Worm (Caenorhabditis elegans): ENCODE measurements around the gene K04C2.5.

The K04C2.5 gene

ce11 chrIII:6897587-6898064 is 6.2 kb upstream of the K04C2.5 start, which contains the start of gene T07E3.4:
T07E3.4 (plus strand) TSS chrIII:6898014.
- peak; percentile 58 for TF ChIP-seq W03F9.2 (tag; optimal IDR thresholded peaks at IDR 0.05)
- no peak for TF ChIP-seq dao-5 (tag; optimal IDR thresholded peaks at IDR 0.05)

- TF ChIP-seq W03F9.2 (tag; optimal IDR thresholded peaks at IDR 0.05) (no peak), dao-5 (tag; optimal IDR thresholded peaks at IDR 0.05) (no peak), him-1 (tag; optimal IDR thresholded peaks at IDR 0.05) (no peak)
Observed at ce11 chrIII:6895677-6896076, 4.2 kb upstream of the K04C2.5 start.

- TF ChIP-seq him-1 (tag; optimal IDR thresholded peaks at IDR 0.05) = no peak
- no peak for TF ChIP-seq dao-5 (tag; optimal IDR thresholded peaks at IDR 0.05)
- TF ChIP-seq W03F9.2 (tag; optimal IDR thresholded peaks at IDR 0.05) = peak; percentile 2
Observed at ce11 chrIII:6895166-6895565, 3.7 kb upstream of the K04C2.5 start.

- TF ChIP-seq W03F9.2 (tag; optimal IDR thresholded peaks at IDR 0.05) (no peak), dao-5 (tag; optimal IDR thresholded peaks at IDR 0.05) (no peak), him-1 (tag; optimal IDR thresholded peaks at IDR 0.05) (no peak)
Observed at ce11 chrIII:6888999-6889824, 2.2 kb downstream of the K04C2.5 start, which contains the start of the genes brd-1 and K04C2.2. brd-1 (minus strand) TSS chrIII:6889504. K04C2.2 (plus strand) TSS chrIII:6889774.

- TF ChIP-seq dao-5 (tag; optimal IDR thresholded peaks at IDR 0.05) = peak; percentile 79
- no peak for TF ChIP-seq him-1 (tag; optimal IDR thresholded peaks at IDR 0.05)
- TF ChIP-seq W03F9.2 (tag; optimal IDR thresholded peaks at IDR 0.05) = no peak
Observed at ce11 chrIII:6888497-6888896, 3.0 kb downstream of the K04C2.5 start.

- peak; percentile 61 for TF ChIP-seq W03F9.2 (tag; optimal IDR thresholded peaks at IDR 0.05)
- TF ChIP-seq dao-5 (tag; optimal IDR thresholded peaks at IDR 0.05) = peak; percentile 53
- TF ChIP-seq him-1 (tag; optimal IDR thresholded peaks at IDR 0.05) = peak; percentile 51
Observed at ce11 chrIII:6887574-6887973, 3.9 kb downstream of the K04C2.5 start.

- TF ChIP-seq him-1 (tag; optimal IDR thresholded peaks at IDR 0.05) (no peak), dao-5 (tag; optimal IDR thresholded peaks at IDR 0.05) (no peak), W03F9.2 (tag; optimal IDR thresholded peaks at IDR 0.05) (no peak)
Observed at ce11 chrIII:6885889-6886288, 5.6 kb downstream of the K04C2.5 start.

- no peak for TF ChIP-seq dao-5 (tag; optimal IDR thresholded peaks at IDR 0.05)
- no peak for TF ChIP-seq him-1 (tag; optimal IDR thresholded peaks at IDR 0.05)
- no peak for TF ChIP-seq W03F9.2 (tag; optimal IDR thresholded peaks at IDR 0.05)
Observed at ce11 chrIII:6884203-6884602, 7.3 kb downstream of the K04C2.5 start, which contains the start of gene med-2. med-2 (plus strand) TSS chrIII:6884503.

- TF ChIP-seq dao-5 (tag; optimal IDR thresholded peaks at IDR 0.05) (no peak), him-1 (tag; optimal IDR thresholded peaks at IDR 0.05) (no peak), W03F9.2 (tag; optimal IDR thresholded peaks at IDR 0.05) (no peak)
Observed at ce11 chrIII:6881745-6882144, 9.7 kb downstream of the K04C2.5 start.

- TF ChIP-seq him-1 (tag; optimal IDR thresholded peaks at IDR 0.05) (no peak), dao-5 (tag; optimal IDR thresholded peaks at IDR 0.05) (no peak), W03F9.2 (tag; optimal IDR thresholded peaks at IDR 0.05) (no peak)
Observed at ce11 chrIII:6880797-6881196, 10.7 kb downstream of the K04C2.5 start, which contains the start of gene K04C2.7. K04C2.7 (plus strand) TSS chrIII:6881097.

- TF ChIP-seq W03F9.2 (tag; optimal IDR thresholded peaks at IDR 0.05) (no peak), him-1 (tag; optimal IDR thresholded peaks at IDR 0.05) (peak; percentile 25), dao-5 (tag; optimal IDR thresholded peaks at IDR 0.05) (no peak)
Observed at ce11 chrIII:6873724-6874123, 17.7 kb downstream of the K04C2.5 start.

- TF ChIP-seq W03F9.2 (tag; optimal IDR thresholded peaks at IDR 0.05) = no peak
- no peak for TF ChIP-seq dao-5 (tag; optimal IDR thresholded peaks at IDR 0.05)
- TF ChIP-seq him-1 (tag; optimal IDR thresholded peaks at IDR 0.05) = peak; percentile 4
Observed at ce11 chrIII:6872534-6873150, 18.8 kb downstream of the K04C2.5 start, which contains the start of gene K04C2.3. K04C2.3 (plus strand) TSS chrIII:6873089.

DNA sequence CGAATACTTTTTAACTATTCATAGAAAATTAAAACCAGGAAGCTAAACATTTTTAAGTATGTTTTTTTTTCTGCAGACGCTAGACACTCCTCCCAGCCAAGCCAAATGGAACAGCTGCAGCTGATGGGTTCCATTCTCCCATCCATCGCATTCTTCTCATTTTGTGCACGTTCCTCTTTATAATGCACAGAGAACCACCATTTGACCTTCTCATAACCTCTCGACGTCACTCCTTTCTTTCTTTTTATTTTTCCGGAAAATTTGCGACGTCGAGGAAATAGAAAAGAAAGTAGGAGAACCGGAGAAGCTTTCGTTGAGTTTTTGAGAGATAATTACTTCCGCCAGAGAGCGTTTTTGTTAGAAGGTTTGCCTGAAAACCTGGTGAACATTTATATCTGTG is 19.8 kb downstream of the K04C2.5 start:
- TF ChIP-seq dao-5 (tag; optimal IDR thresholded peaks at IDR 0.05) = no peak
- TF ChIP-seq him-1 (tag; optimal IDR thresholded peaks at IDR 0.05) = no peak
- no peak for TF ChIP-seq W03F9.2 (tag; optimal IDR thresholded peaks at IDR 0.05)

- TF ChIP-seq dao-5 (tag; optimal IDR thresholded peaks at IDR 0.05) = no peak
- TF ChIP-seq W03F9.2 (tag; optimal IDR thresholded peaks at IDR 0.05) = no peak
- TF ChIP-seq him-1 (tag; optimal IDR thresholded peaks at IDR 0.05) = no peak
Observed at ce11 chrIII:6871067-6871466, 20.4 kb downstream of the K04C2.5 start.

Data from whole organism, L4/young adult.